Worm (Caenorhabditis elegans) whole organism, L1 larva: ENCODE results near the gene flp-34.
A peak's percentile ranks its signal among the peaks of the same experiment; 100 is the strongest.

Source experiments
- C34B4.2 ChIP-seq: sonication (generic microtip); optimal IDR thresholded peaks from 2 replicates; lab custom pipeline; 2017; ENCODE audit warnings: mild to moderate bottlenecking, missing genetic modification characterization, missing compliant biosample characterization
- Y116A8C.19 ChIP-seq: sonication (generic microtip); optimal IDR thresholded peaks from 2 replicates; lab custom pipeline; 2016; ENCODE audit warnings: missing compliant biosample characterization, missing genetic modification characterization, borderline replicate concordance
- alr-1 ChIP-seq: fragments of 200-800 bp; sonication (Bioruptor generic); optimal IDR thresholded peaks from 2 replicates; lab custom pipeline; 2018; ENCODE audit warnings: borderline replicate concordance, mild to moderate bottlenecking, missing genetic modification characterization, missing compliant biosample characterization
- aly-2 ChIP-seq: fragments of 150-350 bp; optimal IDR thresholded peaks from 2 replicates; lab custom pipeline; 2014; ENCODE audit warnings: missing biosample characterization, missing genetic modification characterization
- ama-1 ChIP-seq: fragments of 150-350 bp; optimal IDR thresholded peaks from 2 replicates; lab custom pipeline; 2014
- ceh-63 ChIP-seq: fragments of 200-800 bp; sonication (Bioruptor generic); optimal IDR thresholded peaks from 2 replicates; lab custom pipeline; 2018; ENCODE audit warnings: mild to moderate bottlenecking, missing genetic modification characterization, missing compliant biosample characterization
- ceh-82 ChIP-seq, 3 experiments: fragments of 150-350 bp in 1 of 3; sonication (generic microtip) in 2 of 3; optimal IDR thresholded peaks; 2 replicates each; lab custom pipeline; 2014 to 2017; ENCODE audit warnings: missing biosample characterization in 3 of 3, missing genetic modification characterization in 3 of 3
- ceh-90 ChIP-seq: sonication (generic microtip); optimal IDR thresholded peaks from 2 replicates; lab custom pipeline; 2016; ENCODE audit warnings: missing genetic modification characterization, missing compliant biosample characterization
- ces-1 ChIP-seq: fragments of 150-350 bp; optimal IDR thresholded peaks from 2 replicates; lab custom pipeline; 2014; ENCODE audit warnings: missing biosample characterization, missing genetic modification reagents, missing genetic modification characterization
- dpl-1 ChIP-seq, 3 experiments: fragments of 150-350 bp in 2 of 3; sonication (generic microtip) in 1 of 3; optimal IDR thresholded peaks; 2 replicates each; lab custom pipeline; 2014 to 2017; ENCODE audit warnings: missing biosample characterization in 3 of 3, missing genetic modification characterization in 3 of 3, missing genetic modification reagents in 3 of 3
- efl-1 ChIP-seq, 4 experiments: fragments of 150-350 bp; optimal IDR thresholded peaks in 3 of 4; peaks in 1 of 4; 1 replicate in 1 of 4; 2 replicates in 3 of 4; lab custom pipeline; 2014; ENCODE audit warnings: missing biosample characterization in 2 of 4, missing genetic modification characterization in 2 of 4, missing genetic modification reagents in 2 of 4
- ets-5 ChIP-seq: fragments of 200-800 bp; sonication (Bioruptor generic); IDR thresholded peaks from 2 replicates; pipeline ENCODE4 v1.3.6; 2022; ENCODE audit warnings: missing genetic modification characterization, missing compliant biosample characterization
- fkh-8 ChIP-seq: sonication (generic microtip); optimal IDR thresholded peaks from 2 replicates; lab custom pipeline; 2016; ENCODE audit warnings: mild to moderate bottlenecking, missing genetic modification characterization, missing compliant biosample characterization
- lin-13 ChIP-seq: fragments of 150-350 bp; optimal IDR thresholded peaks from 2 replicates; lab custom pipeline; 2014; ENCODE audit warnings: missing biosample characterization, missing genetic modification reagents, missing genetic modification characterization
- lin-35 ChIP-seq, 2 experiments: fragments of 150-350 bp; optimal IDR thresholded peaks; 2 replicates each; lab custom pipeline; 2014; ENCODE audit warnings: missing biosample characterization in 2 of 2, missing genetic modification characterization in 2 of 2, missing genetic modification reagents in 2 of 2
- lin-39 ChIP-seq: fragments of 150-350 bp; optimal IDR thresholded peaks from 2 replicates; lab custom pipeline; 2014; ENCODE audit warnings: missing biosample characterization, missing genetic modification reagents, missing genetic modification characterization
- lsy-2 ChIP-seq, 2 experiments: fragments of 150-350 bp; optimal IDR thresholded peaks; 2 replicates each; lab custom pipeline; 2014; ENCODE audit warnings: missing biosample characterization in 2 of 2, missing genetic modification characterization in 2 of 2
- mdl-1 ChIP-seq, 2 experiments: fragments of 150-350 bp; optimal IDR thresholded peaks; 2 replicates each; lab custom pipeline; 2014 to 2017; ENCODE audit warnings: missing biosample characterization in 2 of 2, missing genetic modification characterization in 2 of 2, inconsistent platforms in 1 of 2
- mef-2 ChIP-seq: fragments of 150-350 bp; optimal IDR thresholded peaks from 2 replicates; lab custom pipeline; 2014; ENCODE audit warnings: missing biosample characterization, missing genetic modification characterization
- nhr-11 ChIP-seq: fragments of 150-350 bp; optimal IDR thresholded peaks from 2 replicates; lab custom pipeline; 2014; ENCODE audit warnings: missing biosample characterization, missing genetic modification characterization
- nhr-12 ChIP-seq: sonication (generic microtip); optimal IDR thresholded peaks from 2 replicates; lab custom pipeline; 2017; ENCODE audit warnings: missing biosample characterization, missing genetic modification characterization
- nhr-20 ChIP-seq: sonication (generic microtip); optimal IDR thresholded peaks from 2 replicates; lab custom pipeline; 2016; ENCODE audit warnings: mild to moderate bottlenecking, missing genetic modification characterization, missing compliant biosample characterization
- nhr-237 ChIP-seq: fragments of 150-350 bp; optimal IDR thresholded peaks from 2 replicates; lab custom pipeline; 2014; ENCODE audit warnings: missing biosample characterization, missing genetic modification characterization
- nhr-47 ChIP-seq: sonication (generic microtip); optimal IDR thresholded peaks from 2 replicates; lab custom pipeline; 2016; ENCODE audit warnings: mild to moderate bottlenecking, missing genetic modification characterization, moderate library complexity, missing compliant biosample characterization
- nhr-71 ChIP-seq: sonication (generic microtip); optimal IDR thresholded peaks from 2 replicates; lab custom pipeline; 2016; ENCODE audit warnings: mild to moderate bottlenecking, missing genetic modification characterization, moderate library complexity, missing compliant biosample characterization
- pag-3 ChIP-seq: sonication (generic microtip); optimal IDR thresholded peaks from 2 replicates; lab custom pipeline; 2017; ENCODE audit warnings: missing genetic modification characterization, mild to moderate bottlenecking, missing compliant biosample characterization, antibody characterized with exemption, borderline replicate concordance; ENCODE audit not compliant: insufficient read depth
- pax-3 ChIP-seq: fragments of 200-800 bp; sonication (Bioruptor generic); optimal IDR thresholded peaks from 2 replicates; lab custom pipeline; 2018; ENCODE audit warnings: mild to moderate bottlenecking, missing genetic modification characterization, moderate library complexity, missing compliant biosample characterization
- pqm-1 ChIP-seq: sonication (generic microtip); optimal IDR thresholded peaks from 3 replicates; lab custom pipeline; 2017; ENCODE audit warnings: missing biosample characterization, missing genetic modification characterization
- snpc-4 ChIP-seq: fragments of 150-350 bp; optimal IDR thresholded peaks from 2 replicates; lab custom pipeline; 2014; ENCODE audit warnings: missing biosample characterization, missing genetic modification characterization
- sup-37 ChIP-seq: fragments of 200-800 bp; sonication (Bioruptor generic); optimal IDR thresholded peaks from 2 replicates; lab custom pipeline; 2018; ENCODE audit warnings: mild to moderate bottlenecking, missing genetic modification characterization, missing compliant biosample characterization
- tlp-1 ChIP-seq: fragments of 150-350 bp; optimal IDR thresholded peaks from 2 replicates; lab custom pipeline; 2014; ENCODE audit warnings: missing biosample characterization, missing genetic modification characterization
- unc-130 ChIP-seq: fragments of 150-350 bp; optimal IDR thresholded peaks from 2 replicates; lab custom pipeline; 2017; ENCODE audit warnings: missing biosample characterization, missing genetic modification characterization, inconsistent platforms
- unc-98 ChIP-seq: fragments of 200-800 bp; sonication (Bioruptor generic); IDR thresholded peaks from 2 replicates; pipeline ENCODE4 v1.3.6; 2022; ENCODE audit warnings: missing genetic modification characterization, missing compliant biosample characterization
- xbp-1 ChIP-seq: sonication (generic microtip); optimal IDR thresholded peaks from 2 replicates; lab custom pipeline; 2016; ENCODE audit warnings: missing genetic modification characterization, missing compliant biosample characterization
- zip-4 ChIP-seq: fragments of 200-800 bp; sonication (Bioruptor generic); optimal IDR thresholded peaks from 2 replicates; lab custom pipeline; 2018; ENCODE audit warnings: mild to moderate bottlenecking, missing genetic modification characterization, moderate library complexity, missing compliant biosample characterization
- ztf-11 ChIP-seq, 2 experiments: sonication (generic microtip); optimal IDR thresholded peaks; 2 replicates each; lab custom pipeline; 2016 to 2017; ENCODE audit warnings: missing genetic modification characterization in 2 of 2, missing biosample characterization in 1 of 2, missing compliant biosample characterization in 1 of 2

Gene flp-34

ce11 chrV:1051651-1052050 lies 18.4 kb upstream of the flp-34 start:
- TF ChIP-seq mdl-1 (tag; optimal IDR thresholded peaks at IDR 0.05; lab: Kevin White, UChicago): no peak
- TF ChIP-seq C34B4.2: no peak
- no peak for TF ChIP-seq alr-1 (tag; lab: Kevin White, UChicago)
- TF ChIP-seq ama-1: no peak
- TF ChIP-seq Y116A8C.19 (tag; lab: Kevin White, UChicago): no peak
- TF ChIP-seq pag-3: no peak
- TF ChIP-seq nhr-47 (tag; lab: Kevin White, UChicago): no peak
- TF ChIP-seq nhr-71 (tag; lab: Kevin White, UChicago): no peak
- TF ChIP-seq ceh-63 (GFP tag; lab: Kevin White, UChicago): no peak
- TF ChIP-seq sup-37 (GFP tag; lab: Kevin White, UChicago): no peak
- no peak for TF ChIP-seq lin-39
- no peak for TF ChIP-seq ztf-11 (tag; optimal IDR thresholded peaks at IDR 0.05; lab: Kevin White, UChicago)
- no peak for TF ChIP-seq unc-98 (GFP tag; lab: Robert Waterston, UW)
- no peak for TF ChIP-seq pax-3 (tag; lab: Kevin White, UChicago)
- TF ChIP-seq nhr-237 (tag; lab: Kevin White, UChicago): no peak
- no peak for TF ChIP-seq ets-5 (GFP tag; lab: Robert Waterston, UW)
- TF ChIP-seq unc-130 (tag; lab: Kevin White, UChicago): no peak
- no peak for TF ChIP-seq lin-35 (GFP tag; optimal IDR thresholded peaks at IDR 0.05; lab: Kevin White, UChicago)
- no peak for TF ChIP-seq efl-1 (optimal IDR thresholded peaks at IDR 0.05; lab: Kevin White, UChicago)
- TF ChIP-seq efl-1 (GFP tag; optimal IDR thresholded peaks at IDR 0.05 in 1 of 2; lab: Kevin White, UChicago): no peak

ce11 chrV:1049334-1049733 lies 16.1 kb upstream of the flp-34 start:
- TF ChIP-seq fkh-8 (tag; lab: Kevin White, UChicago) (no peak), efl-1 (optimal IDR thresholded peaks at IDR 0.05; lab: Kevin White, UChicago) (peak; percentile 21 to 36), efl-1 (GFP tag; optimal IDR thresholded peaks at IDR 0.05 in 1 of 2; lab: Kevin White, UChicago) (no peak), zip-4 (GFP tag; lab: Kevin White, UChicago) (no peak), aly-2 (tag; lab: Kevin White, UChicago) (no peak), lin-35 (GFP tag; optimal IDR thresholded peaks at IDR 0.05; lab: Kevin White, UChicago) (peak; percentile 6 to 40), dpl-1 (GFP tag; optimal IDR thresholded peaks at IDR 0.05; lab: Kevin White, UChicago) (peak in 1 of 3 experiments; percentile 46), mef-2 (tag; lab: Kevin White, UChicago) (no peak), ceh-82 (tag; optimal IDR thresholded peaks at IDR 0.05; lab: Kevin White, UChicago) (peak in 1 of 3 experiments; percentile 7), nhr-12 (tag; lab: Kevin White, UChicago) (no peak), lsy-2 (tag; optimal IDR thresholded peaks at IDR 0.05; lab: Kevin White, UChicago) (peak in 1 of 2 experiments; percentile 38)
- TF ChIP-seq, all 84 proteins: peak for 5

ce11 chrV:1048482-1048881 lies 15.3 kb upstream of the flp-34 start, which contains the start of gene nra-4:
Gene nra-4 (minus strand): TSS chrV:1048582.
- TF ChIP-seq xbp-1 (tag; lab: Kevin White, UChicago): no peak

- TF ChIP-seq efl-1 (optimal IDR thresholded peaks at IDR 0.05; lab: Kevin White, UChicago): no peak
- peak in 1 of 2 experiments; percentile 1 for TF ChIP-seq efl-1 (GFP tag; optimal IDR thresholded peaks at IDR 0.05 in 1 of 2; lab: Kevin White, UChicago)
- no peak for TF ChIP-seq ztf-11 (tag; optimal IDR thresholded peaks at IDR 0.05; lab: Kevin White, UChicago)
Measured at ce11 chrV:1047251-1047650, 14.0 kb upstream of the flp-34 start.

- no peak for TF ChIP-seq ceh-90
- no peak for TF ChIP-seq dpl-1 (GFP tag; optimal IDR thresholded peaks at IDR 0.05; lab: Kevin White, UChicago)
- no peak for TF ChIP-seq lsy-2 (tag; optimal IDR thresholded peaks at IDR 0.05; lab: Kevin White, UChicago)
- no peak for TF ChIP-seq lin-13
- no peak for TF ChIP-seq nhr-20
- no peak for TF ChIP-seq pqm-1
- TF ChIP-seq ceh-82 (tag; optimal IDR thresholded peaks at IDR 0.05; lab: Kevin White, UChicago): no peak
- TF ChIP-seq nhr-47 (tag; lab: Kevin White, UChicago): no peak
- TF ChIP-seq nhr-11 (tag; lab: Kevin White, UChicago): no peak
- TF ChIP-seq zip-4 (GFP tag; lab: Kevin White, UChicago): no peak
- no peak for TF ChIP-seq snpc-4 (tag; lab: Kevin White, UChicago)
- TF ChIP-seq nhr-71 (tag; lab: Kevin White, UChicago): no peak
- TF ChIP-seq tlp-1 (tag; lab: Kevin White, UChicago): no peak
- no peak for TF ChIP-seq nhr-237 (tag; lab: Kevin White, UChicago)
- TF ChIP-seq ces-1 (GFP tag; lab: Kevin White, UChicago): no peak
Measured at ce11 chrV:1038074-1038473, 4.9 kb upstream of the flp-34 start.
